Worm (Caenorhabditis elegans) whole organism, young adult: ENCODE data around the gene srd-31.

Experiments
- B0261.1 ChIP-seq: sonication (generic microtip); optimal IDR thresholded peaks from 2 replicates; lab custom pipeline; 2016; ENCODE audit warnings: mild to moderate bottlenecking, missing genetic modification characterization, moderate library complexity, missing compliant biosample characterization
- B0336.3 ChIP-seq: fragments of 200-800 bp; sonication (Bioruptor generic); IDR thresholded peaks from 2 replicates; pipeline ENCODE4 v1.3.6; 2022; ENCODE audit warnings: missing genetic modification characterization, missing compliant biosample characterization
- C06A6.2 ChIP-seq: fragments of 200-800 bp; sonication (Bioruptor generic); conservative IDR thresholded peaks from 2 replicates; pipeline ENCODE4 v1.3.6; 2022; ENCODE audit warnings: missing genetic modification characterization, missing compliant biosample characterization
- C17E4.6 ChIP-seq: fragments of 200-800 bp; sonication (Bioruptor generic); IDR thresholded peaks from 2 replicates; pipeline ENCODE4 v1.3.6; 2022; ENCODE audit warnings: missing genetic modification reagents, missing genetic modification characterization, missing compliant biosample characterization
- F39B2.1 ChIP-seq: fragments of 200-800 bp; sonication (Bioruptor generic); IDR thresholded peaks from 2 replicates; pipeline ENCODE4 v1.3.6; 2022; ENCODE audit warnings: missing genetic modification reagents, missing genetic modification characterization, missing compliant biosample characterization
- K11D2.4 ChIP-seq: fragments of 200-800 bp; sonication (Bioruptor generic); IDR thresholded peaks from 2 replicates; pipeline ENCODE4 v1.3.6; 2022; ENCODE audit warnings: missing genetic modification reagents, missing genetic modification characterization, missing compliant biosample characterization
- T07F8.4 ChIP-seq: sonication (generic microtip); optimal IDR thresholded peaks from 2 replicates; lab custom pipeline; 2016; ENCODE audit warnings: mild to moderate bottlenecking, missing genetic modification characterization, moderate library complexity, missing compliant biosample characterization
- akir-1 ChIP-seq: fragments of 200-800 bp; sonication (Bioruptor generic); optimal IDR thresholded peaks from 2 replicates; lab custom pipeline; 2018; ENCODE audit warnings: mild to moderate bottlenecking, missing genetic modification characterization, moderate library complexity, missing compliant biosample characterization
- attf-6 ChIP-seq: fragments of 200-800 bp; sonication (Bioruptor generic); IDR thresholded peaks from 2 replicates; pipeline ENCODE4 v1.3.6; 2022; ENCODE audit warnings: missing genetic modification reagents, missing genetic modification characterization, missing compliant biosample characterization
- ccch-3 ChIP-seq: fragments of 200-800 bp; sonication (Bioruptor generic); optimal IDR thresholded peaks from 2 replicates; lab custom pipeline; 2018; ENCODE audit warnings: mild to moderate bottlenecking, missing genetic modification characterization, missing compliant biosample characterization
- cebp-1 ChIP-seq, 2 experiments: fragments of 200-800 bp in 1 of 2; sonication (Bioruptor generic) in 1 of 2; sonication (generic microtip) in 1 of 2; IDR thresholded peaks in 1 of 2; optimal IDR thresholded peaks in 1 of 2; 2 replicates each; pipeline versions ENCODE4 v1.3.6 to Lab custom; 2017 to 2022; ENCODE audit warnings: missing compliant biosample characterization in 2 of 2, missing genetic modification characterization in 2 of 2, mild to moderate bottlenecking in 1 of 2, missing genetic modification reagents in 1 of 2, moderate library complexity in 1 of 2
- ceh-100 ChIP-seq: fragments of 200-800 bp; sonication (Bioruptor generic); IDR thresholded peaks from 2 replicates; pipeline ENCODE4 v1.3.6; 2022; ENCODE audit warnings: missing genetic modification reagents, missing genetic modification characterization, missing compliant biosample characterization
- ceh-91 ChIP-seq: fragments of 200-800 bp; sonication (Bioruptor generic); IDR thresholded peaks from 2 replicates; pipeline ENCODE4 v1.3.6; 2022; ENCODE audit warnings: missing genetic modification reagents, missing genetic modification characterization, missing compliant biosample characterization
- chd-7 ChIP-seq: sonication (generic microtip); optimal IDR thresholded peaks from 2 replicates; lab custom pipeline; 2016; ENCODE audit warnings: mild to moderate bottlenecking, missing genetic modification characterization, moderate library complexity, missing compliant biosample characterization
- efl-1 ChIP-seq: fragments of 150-350 bp; optimal IDR thresholded peaks from 2 replicates; lab custom pipeline; 2014; ENCODE audit warnings: missing biosample characterization, missing genetic modification reagents, missing genetic modification characterization
- egl-18 ChIP-seq: fragments of 200-800 bp; sonication (Bioruptor generic); IDR thresholded peaks from 2 replicates; pipeline ENCODE4 v1.3.6; 2022; ENCODE audit warnings: missing genetic modification reagents, missing genetic modification characterization, missing compliant biosample characterization
- egl-44 ChIP-seq: fragments of 200-800 bp; sonication (Bioruptor generic); IDR thresholded peaks from 2 replicates; pipeline ENCODE4 v1.3.6; 2022; ENCODE audit warnings: missing genetic modification reagents, missing genetic modification characterization, missing compliant biosample characterization
- egrh-3 ChIP-seq: fragments of 200-800 bp; sonication (Bioruptor generic); IDR thresholded peaks from 2 replicates; pipeline ENCODE4 v1.3.6; 2022; ENCODE audit warnings: missing genetic modification reagents, missing genetic modification characterization, missing compliant biosample characterization
- ets-4 ChIP-seq: fragments of 200-800 bp; sonication (Bioruptor generic); optimal IDR thresholded peaks from 2 replicates; lab custom pipeline; 2018; ENCODE audit warnings: mild to moderate bottlenecking, missing genetic modification characterization, missing compliant biosample characterization
- him-1 ChIP-seq: sonication (generic microtip); optimal IDR thresholded peaks from 2 replicates; lab custom pipeline; 2016; ENCODE audit warnings: missing genotype, missing genetic modification reagents, missing genetic modification characterization, missing compliant biosample characterization
- hlh-26 ChIP-seq: fragments of 200-800 bp; sonication (Bioruptor generic); conservative IDR thresholded peaks from 2 replicates; pipeline ENCODE4 v1.3.6; 2022; ENCODE audit warnings: missing genetic modification reagents, missing genetic modification characterization, missing compliant biosample characterization
- hmg-1.2 ChIP-seq: fragments of 200-800 bp; sonication (Bioruptor generic); IDR thresholded peaks from 2 replicates; pipeline ENCODE4 v1.3.6; 2022; ENCODE audit warnings: missing genetic modification reagents, missing genetic modification characterization, missing compliant biosample characterization
- hmg-20 ChIP-seq: fragments of 200-800 bp; sonication (Bioruptor generic); IDR thresholded peaks from 2 replicates; pipeline ENCODE4 v1.3.6; 2022; ENCODE audit warnings: missing genetic modification reagents, missing genetic modification characterization, missing compliant biosample characterization
- lin-54 ChIP-seq: fragments of 200-800 bp; sonication (Bioruptor generic); optimal IDR thresholded peaks from 2 replicates; lab custom pipeline; 2018; ENCODE audit warnings: mild to moderate bottlenecking, missing genetic modification characterization, missing compliant biosample characterization
- lsl-1 ChIP-seq: fragments of 200-800 bp; sonication (Bioruptor generic); optimal IDR thresholded peaks from 2 replicates; lab custom pipeline; 2018; ENCODE audit warnings: mild to moderate bottlenecking, missing genetic modification characterization, moderate library complexity, missing compliant biosample characterization
- mes-4 ChIP-seq: sonication (generic microtip); optimal IDR thresholded peaks from 2 replicates; lab custom pipeline; 2016; ENCODE audit warnings: missing genotype, missing genetic modification characterization, missing compliant biosample characterization
- nfya-2 ChIP-seq: fragments of 200-800 bp; sonication (Bioruptor generic); IDR thresholded peaks from 2 replicates; pipeline ENCODE4 v1.3.6; 2022; ENCODE audit warnings: missing genetic modification reagents, missing genetic modification characterization, missing compliant biosample characterization
- nhr-120 ChIP-seq: fragments of 200-800 bp; sonication (Bioruptor generic); IDR thresholded peaks from 2 replicates; pipeline ENCODE4 v1.3.6; 2022; ENCODE audit warnings: missing genetic modification characterization, missing compliant biosample characterization
- nhr-27 ChIP-seq: fragments of 200-800 bp; sonication (Bioruptor generic); optimal IDR thresholded peaks from 2 replicates; lab custom pipeline; 2018; ENCODE audit warnings: mild to moderate bottlenecking, missing genetic modification characterization, moderate library complexity, missing compliant biosample characterization
- rcor-1 ChIP-seq: fragments of 200-800 bp; sonication (Bioruptor generic); IDR thresholded peaks from 2 replicates; pipeline ENCODE4 v1.3.6; 2022; ENCODE audit warnings: missing genetic modification reagents, missing genetic modification characterization, missing compliant biosample characterization
- rpc-1 ChIP-seq, 2 experiments: fragments of 150-350 bp in 1 of 2; sonication (generic microtip) in 1 of 2; optimal IDR thresholded peaks; 2 replicates each; lab custom pipeline; 2014 to 2018; ENCODE audit warnings: missing biosample characterization in 1 of 2, missing genetic modification characterization in 1 of 2, missing genetic modification reagents in 1 of 2, missing genotype in 1 of 2
- sea-2 ChIP-seq: fragments of 200-800 bp; sonication (Bioruptor generic); IDR thresholded peaks from 2 replicates; pipeline ENCODE4 v1.3.6; 2022; ENCODE audit warnings: missing genetic modification characterization, missing compliant biosample characterization
- unc-62 ChIP-seq: fragments of 150-350 bp; optimal IDR thresholded peaks from 2 replicates; lab custom pipeline; 2014; ENCODE audit warnings: missing biosample characterization, missing genetic modification reagents, missing genetic modification characterization
- ztf-26 ChIP-seq: sonication (generic microtip); optimal IDR thresholded peaks from 2 replicates; lab custom pipeline; 2017; ENCODE audit warnings: missing genetic modification characterization, missing compliant biosample characterization

The srd-31 gene

ce11 chrV:7667940-7668339, 33.4 kb upstream of the srd-31 start, which contains the start of gene C12D5.5:
C12D5.5 (plus strand) TSS chrV:7668240.
- TF ChIP-seq K11D2.4 (GFP tag; lab: Robert Waterston, UW): no peak
- TF ChIP-seq him-1 (tag; lab: Kevin White, UChicago): no peak
- TF ChIP-seq hlh-26 (GFP tag; lab: Robert Waterston, UW): no peak
- no peak for TF ChIP-seq B0261.1 (tag; lab: Kevin White, UChicago)
- TF ChIP-seq ceh-100 (GFP tag; lab: Robert Waterston, UW): no peak
- no peak for TF ChIP-seq egrh-3
- no peak for TF ChIP-seq hmg-20 (GFP tag; lab: Robert Waterston, UW)
- TF ChIP-seq C06A6.2 (GFP tag; lab: Robert Waterston, UW): no peak
- TF ChIP-seq egl-44 (GFP tag; lab: Robert Waterston, UW): no peak
- no peak for TF ChIP-seq rpc-1 (optimal IDR thresholded peaks at IDR 0.05; lab: Kevin White, UChicago)
- TF ChIP-seq rpc-1 (tag; optimal IDR thresholded peaks at IDR 0.05; lab: Kevin White, UChicago): no peak
- TF ChIP-seq mes-4 (tag; lab: Kevin White, UChicago): no peak
- TF ChIP-seq nfya-2 (GFP tag; lab: Robert Waterston, UW): no peak
- no peak for TF ChIP-seq cebp-1 (GFP tag; IDR thresholded peaks at IDR 0.05; lab: Robert Waterston, UW)
- TF ChIP-seq cebp-1 (tag; optimal IDR thresholded peaks at IDR 0.05; lab: Kevin White, UChicago): no peak

DNA sequence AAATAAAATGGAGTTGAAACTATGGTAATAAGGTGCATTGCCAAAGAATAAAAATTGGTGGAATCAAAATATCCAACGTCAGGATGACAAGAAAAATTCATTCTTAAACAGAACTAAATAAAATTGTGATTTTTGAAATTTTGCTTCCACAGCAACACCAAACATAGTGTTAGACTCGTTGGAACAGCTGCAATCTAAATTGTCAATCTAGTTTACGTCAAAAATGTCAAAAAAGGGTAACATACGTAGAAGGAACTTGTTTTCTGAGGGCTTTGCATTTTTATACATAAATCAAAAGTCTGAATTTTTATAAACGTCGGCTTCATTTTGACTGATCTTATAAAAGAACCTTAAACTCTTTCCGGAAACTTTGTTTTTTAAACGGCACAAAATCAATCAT, 19.0 kb upstream of the srd-31 start, which contains the start of gene srh-200:
srh-200 (minus strand) TSS at position 101 of the 400 bp plus-strand sequence.
- no peak for TF ChIP-seq lin-54 (GFP tag; lab: Kevin White, UChicago)
- TF ChIP-seq F39B2.1 (GFP tag; lab: Robert Waterston, UW): no peak
- TF ChIP-seq akir-1: no peak
- TF ChIP-seq egrh-3: no peak
- TF ChIP-seq ets-4 (GFP tag; lab: Kevin White, UChicago): no peak
- TF ChIP-seq rpc-1 (optimal IDR thresholded peaks at IDR 0.05; lab: Kevin White, UChicago): no peak
- TF ChIP-seq rpc-1 (tag; optimal IDR thresholded peaks at IDR 0.05; lab: Kevin White, UChicago): no peak
- no peak for TF ChIP-seq T07F8.4 (tag; lab: Kevin White, UChicago)
- no peak for TF ChIP-seq ccch-3 (GFP tag; lab: Kevin White, UChicago)
- no peak for TF ChIP-seq ztf-26 (tag; lab: Kevin White, UChicago)
- TF ChIP-seq unc-62 (GFP tag; lab: Kevin White, UChicago): no peak
- TF ChIP-seq sea-2: no peak
- no peak for TF ChIP-seq hmg-1.2 (GFP tag; lab: Robert Waterston, UW)
- TF ChIP-seq C17E4.6 (GFP tag; lab: Robert Waterston, UW): no peak
- no peak for TF ChIP-seq lsl-1
- no peak for TF ChIP-seq egl-18 (GFP tag; lab: Robert Waterston, UW)
- no peak for TF ChIP-seq rcor-1
- TF ChIP-seq chd-7 (tag; lab: Kevin White, UChicago): no peak
- TF ChIP-seq B0261.1 (tag; lab: Kevin White, UChicago): no peak
- TF ChIP-seq ceh-91 (GFP tag; lab: Robert Waterston, UW): no peak

ce11 chrV:7651757-7652156, 17.2 kb upstream of the srd-31 start, which contains the start of gene srh-234:
srh-234 (minus strand) TSS chrV:7651857.
- no peak for TF ChIP-seq nhr-120 (GFP tag; lab: Robert Waterston, UW)
- TF ChIP-seq hmg-1.2 (GFP tag; lab: Robert Waterston, UW): no peak
- no peak for TF ChIP-seq nhr-27 (tag; lab: Kevin White, UChicago)

- no peak for TF ChIP-seq T07F8.4 (tag; lab: Kevin White, UChicago)
- no peak for TF ChIP-seq attf-6 (GFP tag; lab: Robert Waterston, UW)
- no peak for TF ChIP-seq B0336.3 (GFP tag; lab: Robert Waterston, UW)
- TF ChIP-seq efl-1 (GFP tag; lab: Kevin White, UChicago): no peak
- TF ChIP-seq hlh-26 (GFP tag; lab: Robert Waterston, UW): no peak
- TF ChIP-seq ccch-3 (GFP tag; lab: Kevin White, UChicago): no peak
- TF ChIP-seq, all 124 proteins: peak for 0
Observed at ce11 chrV:7649963-7650362, 15.4 kb upstream of the srd-31 start.
